Worm (Caenorhabditis elegans) whole organism, L1 larva: Measurements from ENCODE around the gene K10H10.4.

Experiments used
- F16B12.6 ChIP-seq: fragments of 150-350 bp; optimal IDR thresholded peaks from 2 replicates; lab custom pipeline; 2014; ENCODE audit warnings: missing biosample characterization, missing genetic modification characterization
- Y116A8C.19 ChIP-seq: sonication (generic microtip); optimal IDR thresholded peaks from 2 replicates; lab custom pipeline; 2016; ENCODE audit warnings: missing compliant biosample characterization, missing genetic modification characterization, borderline replicate concordance
- aha-1 ChIP-seq: fragments of 150-350 bp; optimal IDR thresholded peaks from 2 replicates; lab custom pipeline; 2014; ENCODE audit warnings: missing biosample characterization, missing genetic modification characterization
- blmp-1 ChIP-seq: fragments of 150-350 bp; optimal IDR thresholded peaks from 2 replicates; lab custom pipeline; 2014; ENCODE audit warnings: missing biosample characterization, missing genetic modification characterization
- ceh-82 ChIP-seq, 3 experiments: fragments of 150-350 bp in 1 of 3; sonication (generic microtip) in 2 of 3; optimal IDR thresholded peaks; 2 replicates each; lab custom pipeline; 2014 to 2017; ENCODE audit warnings: missing biosample characterization in 3 of 3, missing genetic modification characterization in 3 of 3
- dpl-1 ChIP-seq, 3 experiments: fragments of 150-350 bp in 2 of 3; sonication (generic microtip) in 1 of 3; optimal IDR thresholded peaks; 2 replicates each; lab custom pipeline; 2014 to 2017; ENCODE audit warnings: missing biosample characterization in 3 of 3, missing genetic modification characterization in 3 of 3, missing genetic modification reagents in 3 of 3
- efl-1 ChIP-seq, 4 experiments: fragments of 150-350 bp; optimal IDR thresholded peaks in 3 of 4; peaks in 1 of 4; 1 replicate in 1 of 4; 2 replicates in 3 of 4; lab custom pipeline; 2014; ENCODE audit warnings: missing biosample characterization in 2 of 4, missing genetic modification characterization in 2 of 4, missing genetic modification reagents in 2 of 4
- efl-3 ChIP-seq: fragments of 200-800 bp; sonication (Bioruptor generic); optimal IDR thresholded peaks from 2 replicates; lab custom pipeline; 2018; ENCODE audit warnings: mild to moderate bottlenecking, missing genetic modification characterization, missing compliant biosample characterization
- elt-3 ChIP-seq, 6 experiments: fragments of 150-350 bp in 1 of 6; sonication (generic microtip); optimal IDR thresholded peaks; 2 replicates each; lab custom pipeline; 2017 to 2018; ENCODE audit warnings: missing biosample characterization in 6 of 6, missing genetic modification characterization in 6 of 6, inconsistent platforms in 1 of 6
- ets-5 ChIP-seq: fragments of 200-800 bp; sonication (Bioruptor generic); IDR thresholded peaks from 2 replicates; pipeline ENCODE4 v1.3.6; 2022; ENCODE audit warnings: missing genetic modification characterization, missing compliant biosample characterization
- fkh-10 ChIP-seq: sonication (generic microtip); optimal IDR thresholded peaks from 2 replicates; lab custom pipeline; 2017; ENCODE audit warnings: missing biosample characterization, missing genetic modification reagents, missing genetic modification characterization
- fkh-4 ChIP-seq: sonication (generic microtip); optimal IDR thresholded peaks from 2 replicates; lab custom pipeline; 2016; ENCODE audit warnings: missing compliant biosample characterization, missing genetic modification characterization, borderline replicate concordance
- grh-1 ChIP-seq: fragments of 200-800 bp; sonication (Bioruptor generic); IDR thresholded peaks from 2 replicates; pipeline ENCODE4 v1.3.6; 2022; ENCODE audit warnings: missing genetic modification reagents, missing genetic modification characterization, missing compliant biosample characterization
- hpl-2 ChIP-seq: fragments of 150-350 bp; optimal IDR thresholded peaks from 2 replicates; lab custom pipeline; 2014; ENCODE audit warnings: missing biosample characterization, missing genetic modification reagents, missing genetic modification characterization
- lin-35 ChIP-seq, 2 experiments: fragments of 150-350 bp; optimal IDR thresholded peaks; 2 replicates each; lab custom pipeline; 2014; ENCODE audit warnings: missing biosample characterization in 2 of 2, missing genetic modification characterization in 2 of 2, missing genetic modification reagents in 2 of 2
- lir-3 ChIP-seq: sonication (generic microtip); optimal IDR thresholded peaks from 2 replicates; lab custom pipeline; 2016; ENCODE audit warnings: mild to moderate bottlenecking, missing genetic modification characterization, moderate library complexity, missing compliant biosample characterization; ENCODE audit not compliant: poor library complexity
- mab-9 ChIP-seq: fragments of 200-800 bp; sonication (Bioruptor generic); IDR thresholded peaks from 2 replicates; pipeline ENCODE4 v1.3.6; 2022; ENCODE audit warnings: missing genetic modification reagents, missing genetic modification characterization, missing compliant biosample characterization
- mef-2 ChIP-seq: fragments of 150-350 bp; optimal IDR thresholded peaks from 2 replicates; lab custom pipeline; 2014; ENCODE audit warnings: missing biosample characterization, missing genetic modification characterization
- mep-1 ChIP-seq: fragments of 150-350 bp; optimal IDR thresholded peaks from 2 replicates; lab custom pipeline; 2014; ENCODE audit warnings: missing biosample characterization, missing genetic modification characterization
- nhr-11 ChIP-seq: fragments of 150-350 bp; optimal IDR thresholded peaks from 2 replicates; lab custom pipeline; 2014; ENCODE audit warnings: missing biosample characterization, missing genetic modification characterization
- nhr-19 ChIP-seq: fragments of 200-800 bp; sonication (Bioruptor generic); conservative IDR thresholded peaks from 2 replicates; pipeline ENCODE4 v1.3.6; 2022; ENCODE audit warnings: missing genetic modification characterization, missing compliant biosample characterization
- nhr-20 ChIP-seq: sonication (generic microtip); optimal IDR thresholded peaks from 2 replicates; lab custom pipeline; 2016; ENCODE audit warnings: mild to moderate bottlenecking, missing genetic modification characterization, missing compliant biosample characterization
- nhr-237 ChIP-seq: fragments of 150-350 bp; optimal IDR thresholded peaks from 2 replicates; lab custom pipeline; 2014; ENCODE audit warnings: missing biosample characterization, missing genetic modification characterization
- nhr-84 ChIP-seq: sonication (generic microtip); optimal IDR thresholded peaks from 2 replicates; lab custom pipeline; 2017; ENCODE audit warnings: missing biosample characterization, missing genetic modification characterization
- nhr-85 ChIP-seq: sonication (generic microtip); peaks from one replicate; lab custom pipeline; 2016; ENCODE audit warnings: missing genetic modification characterization, inconsistent platforms, missing compliant biosample characterization
- skn-1 ChIP-seq: fragments of 150-350 bp; optimal IDR thresholded peaks from 2 replicates; lab custom pipeline; 2014; ENCODE audit warnings: missing biosample characterization, missing genetic modification characterization
- snpc-4 ChIP-seq: fragments of 150-350 bp; optimal IDR thresholded peaks from 2 replicates; lab custom pipeline; 2014; ENCODE audit warnings: missing biosample characterization, missing genetic modification characterization
- snu-23 ChIP-seq: sonication (generic microtip); optimal IDR thresholded peaks from 2 replicates; lab custom pipeline; 2016; ENCODE audit warnings: missing genetic modification characterization, missing compliant biosample characterization
- unc-130 ChIP-seq: fragments of 150-350 bp; optimal IDR thresholded peaks from 2 replicates; lab custom pipeline; 2017; ENCODE audit warnings: missing biosample characterization, missing genetic modification characterization, inconsistent platforms
- unc-62 ChIP-seq: fragments of 150-350 bp; optimal IDR thresholded peaks from 2 replicates; lab custom pipeline; 2014; ENCODE audit warnings: missing biosample characterization, missing genetic modification reagents, missing genetic modification characterization
- xbp-1 ChIP-seq: sonication (generic microtip); optimal IDR thresholded peaks from 2 replicates; lab custom pipeline; 2016; ENCODE audit warnings: missing genetic modification characterization, missing compliant biosample characterization
- ztf-4 ChIP-seq: fragments of 150-350 bp; optimal IDR thresholded peaks from 2 replicates; lab custom pipeline; 2014; ENCODE audit warnings: missing biosample characterization, missing genetic modification characterization

The K10H10.4 gene

ce11 chrII:14497848-14498247 lies 2.4 kb upstream of the K10H10.4 start, which contains the start of gene dhs-8:
Gene dhs-8, plus strand, starts transcription at chrII:14498026.
- TF ChIP-seq blmp-1 (peak; percentile 43), elt-3 (tag; optimal IDR thresholded peaks at IDR 0.05; lab: Kevin White, UChicago) (peak in 2 of 6 experiments; percentile 19 to 26), lin-35 (GFP tag; optimal IDR thresholded peaks at IDR 0.05; lab: Kevin White, UChicago) (peak; percentile 13 to 21), mab-9 (GFP tag; lab: Robert Waterston, UW) (no peak), snu-23 (GFP tag; lab: Kevin White, UChicago) (peak; percentile 41), nhr-20 (tag; lab: Kevin White, UChicago) (peak; percentile 67), nhr-19 (GFP tag; lab: Robert Waterston, UW) (0 out of 2 replicates have a peak, but pooled peaks have one; percentile 3), skn-1 (tag; lab: Kevin White, UChicago) (peak; percentile 87), nhr-85 (peak; percentile 47), mep-1 (tag; lab: Kevin White, UChicago) (peak; percentile 35), nhr-84 (no peak)

- TF ChIP-seq ceh-82 (tag; optimal IDR thresholded peaks at IDR 0.05; lab: Kevin White, UChicago) (no peak), Y116A8C.19 (tag; lab: Kevin White, UChicago) (no peak), mef-2 (tag; lab: Kevin White, UChicago) (no peak), unc-130 (tag; lab: Kevin White, UChicago) (no peak), hpl-2 (GFP tag; lab: Kevin White, UChicago) (no peak), nhr-20 (tag; lab: Kevin White, UChicago) (no peak), efl-1 (optimal IDR thresholded peaks at IDR 0.05; lab: Kevin White, UChicago) (no peak), efl-1 (GFP tag; optimal IDR thresholded peaks at IDR 0.05 in 1 of 2; lab: Kevin White, UChicago) (no peak)
Measured at ce11 chrII:14501447-14501846, 1.2 kb downstream of the K10H10.4 start, which contains the start of gene K10H10.5. Gene K10H10.5, plus strand, starts transcription at chrII:14501747.

- TF ChIP-seq snpc-4 (tag; lab: Kevin White, UChicago) (no peak), fkh-4 (tag; lab: Kevin White, UChicago) (no peak)
Measured at ce11 chrII:14502997-14503396, 2.8 kb downstream of the K10H10.4 start, which contains the start of gene K10H10.6. Gene K10H10.6, plus strand, starts transcription at chrII:14503297.

- TF ChIP-seq ceh-82 (tag; optimal IDR thresholded peaks at IDR 0.05; lab: Kevin White, UChicago): no peak
- no peak for TF ChIP-seq ets-5
- TF ChIP-seq Y116A8C.19 (tag; lab: Kevin White, UChicago): no peak
- no peak for TF ChIP-seq unc-130 (tag; lab: Kevin White, UChicago)
- TF ChIP-seq aha-1 (tag; lab: Kevin White, UChicago): no peak
- no peak for TF ChIP-seq lir-3
- no peak for TF ChIP-seq nhr-237 (tag; lab: Kevin White, UChicago)
- TF ChIP-seq efl-3 (GFP tag; lab: Kevin White, UChicago): no peak
- TF ChIP-seq fkh-10 (GFP tag; lab: Kevin White, UChicago): no peak
- TF ChIP-seq ztf-4 (tag; lab: Kevin White, UChicago): no peak
- no peak for TF ChIP-seq nhr-20 (tag; lab: Kevin White, UChicago)
- no peak for TF ChIP-seq dpl-1 (GFP tag; optimal IDR thresholded peaks at IDR 0.05; lab: Kevin White, UChicago)
- TF ChIP-seq nhr-19 (GFP tag; lab: Robert Waterston, UW): no peak
- TF ChIP-seq unc-62 (GFP tag; lab: Kevin White, UChicago): no peak
- no peak for TF ChIP-seq F16B12.6 (tag; lab: Kevin White, UChicago)
- no peak for TF ChIP-seq grh-1 (GFP tag; lab: Robert Waterston, UW)
Measured at ce11 chrII:14506245-14506644, 6.0 kb downstream of the K10H10.4 start, which contains the start of gene K10H10.12. Gene K10H10.12, minus strand, starts transcription at chrII:14506345.

ce11 chrII:14507563-14507962 lies 7.3 kb downstream of the K10H10.4 start, which contains the start of the genes K10H10.7 and K10H10.10:
Gene K10H10.7, minus strand, starts transcription at chrII:14507663.
Gene K10H10.10, plus strand, starts transcription at chrII:14507766.
- TF ChIP-seq elt-3 (tag; optimal IDR thresholded peaks at IDR 0.05; lab: Kevin White, UChicago) (no peak), nhr-11 (tag; lab: Kevin White, UChicago) (no peak), xbp-1 (tag; lab: Kevin White, UChicago) (no peak)
